Worm (Caenorhabditis elegans): ENCODE measurements around the gene gip-1.

DNA sequence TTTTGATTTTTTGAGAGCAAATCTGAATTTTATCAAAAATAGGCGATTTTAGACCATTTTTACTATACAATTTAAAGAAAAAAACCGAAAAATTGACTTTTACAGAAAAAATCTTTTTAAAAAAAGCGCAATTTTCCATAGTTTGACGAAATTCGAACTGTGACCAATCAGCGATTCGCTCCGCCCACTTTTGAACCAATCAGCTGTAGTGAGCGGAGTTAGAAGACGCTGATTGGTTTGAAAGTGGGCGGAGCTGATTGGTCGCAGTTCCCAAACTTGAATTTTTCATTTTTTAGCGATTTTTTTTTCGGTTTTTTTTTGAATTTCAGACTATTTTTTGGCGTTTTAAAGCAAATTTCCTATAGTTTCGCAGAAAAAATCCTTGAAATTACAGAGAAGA lies 22.7 kb upstream of the gip-1 start:
- TF ChIP-seq ama-1 (optimal IDR thresholded peaks at IDR 0.05) (no peak), unc-62 (GFP tag; optimal IDR thresholded peaks at IDR 0.05 in 1 of 2) (no peak), unc-62 (tag; optimal IDR thresholded peaks at IDR 0.05) (no peak), nhr-77 (tag; optimal IDR thresholded peaks at IDR 0.05) (no peak), tra-1 (GFP tag; IDR thresholded peaks at IDR 0.05) (no peak), ctbp-1 (GFP tag; IDR thresholded peaks at IDR 0.05) (no peak), nhr-42 (GFP tag; IDR thresholded peaks at IDR 0.05) (no peak), lin-13 (GFP tag; optimal IDR thresholded peaks at IDR 0.05) (no peak), F49E8.2 (tag; optimal IDR thresholded peaks at IDR 0.05; ENCODE audit: borderline replicate concordance) (no peak), nhr-76 (tag; optimal IDR thresholded peaks at IDR 0.05) (no peak)

Data from whole organism, L4 larva.